Worm (Caenorhabditis elegans) whole organism, late embryonic: ENCODE results near the gene K02C4.5.

Experiments
- C08G9.2 ChIP-seq: sonication (generic microtip); optimal IDR thresholded peaks from 2 replicates; lab custom pipeline; 2016; ENCODE audit warnings: mild to moderate bottlenecking, missing genetic modification characterization, moderate library complexity, missing compliant biosample characterization
- C38D4.7 ChIP-seq: fragments of 200-800 bp; sonication (Bioruptor generic); optimal IDR thresholded peaks from 2 replicates; lab custom pipeline; 2018; ENCODE audit warnings: mild to moderate bottlenecking, missing genetic modification characterization, moderate library complexity, missing compliant biosample characterization
- F13H6.1 ChIP-seq: sonication (generic microtip); optimal IDR thresholded peaks from 2 replicates; lab custom pipeline; 2016; ENCODE audit warnings: missing genetic modification characterization, missing compliant biosample characterization
- K02D7.2 ChIP-seq: sonication (generic microtip); optimal IDR thresholded peaks from 2 replicates; lab custom pipeline; 2017; ENCODE audit warnings: mild to moderate bottlenecking, missing genetic modification characterization, missing compliant biosample characterization
- K09A11.1 ChIP-seq: sonication (generic microtip); optimal IDR thresholded peaks from 2 replicates; lab custom pipeline; 2017; ENCODE audit warnings: antibody characterized with exemption, mild to moderate bottlenecking, missing genetic modification characterization, missing compliant biosample characterization; ENCODE audit not compliant: insufficient read depth
- T23F11.4 ChIP-seq: fragments of 200-800 bp; sonication (Bioruptor generic); optimal IDR thresholded peaks from 2 replicates; lab custom pipeline; 2018; ENCODE audit warnings: mild to moderate bottlenecking, missing genetic modification characterization, missing compliant biosample characterization
- Y22D7AL.16 ChIP-seq: sonication (generic microtip); optimal IDR thresholded peaks from 2 replicates; lab custom pipeline; 2016; ENCODE audit warnings: missing genetic modification characterization, missing compliant biosample characterization
- ama-1 ChIP-seq: fragments of 150-350 bp; optimal IDR thresholded peaks from 2 replicates; lab custom pipeline; 2014
- ceh-14 ChIP-seq: sonication (generic microtip); optimal IDR thresholded peaks from 2 replicates; lab custom pipeline; 2016; ENCODE audit warnings: missing genotype, missing genetic modification characterization, missing compliant biosample characterization
- ceh-18 ChIP-seq: sonication (generic microtip); optimal IDR thresholded peaks from 2 replicates; lab custom pipeline; 2016; ENCODE audit warnings: missing genetic modification characterization, missing compliant biosample characterization
- ceh-19 ChIP-seq: fragments of 200-800 bp; sonication (Bioruptor generic); optimal IDR thresholded peaks from 2 replicates; lab custom pipeline; 2018; ENCODE audit warnings: mild to moderate bottlenecking, missing genetic modification characterization, missing compliant biosample characterization
- ceh-2 ChIP-seq: sonication (generic microtip); optimal IDR thresholded peaks from 2 replicates; lab custom pipeline; 2016; ENCODE audit warnings: missing genotype, missing genetic modification characterization, missing compliant biosample characterization
- ceh-22 ChIP-seq: sonication (generic microtip); optimal IDR thresholded peaks from 2 replicates; lab custom pipeline; 2017; ENCODE audit warnings: missing biosample characterization, missing genetic modification characterization
- ceh-24 ChIP-seq: sonication (generic microtip); optimal IDR thresholded peaks from 2 replicates; lab custom pipeline; 2016; ENCODE audit warnings: mild to moderate bottlenecking, missing genetic modification characterization, missing compliant biosample characterization
- ceh-30 ChIP-seq: fragments of 150-350 bp; optimal IDR thresholded peaks from 2 replicates; lab custom pipeline; 2014; ENCODE audit warnings: missing biosample characterization, missing genetic modification characterization
- ceh-34 ChIP-seq: sonication (generic microtip); optimal IDR thresholded peaks from 2 replicates; lab custom pipeline; 2016; ENCODE audit warnings: mild to moderate bottlenecking, missing genetic modification characterization, missing compliant biosample characterization
- ceh-45 ChIP-seq: fragments of 200-800 bp; sonication (Bioruptor generic); IDR thresholded peaks from 2 replicates; pipeline ENCODE4 v1.3.6; 2022; ENCODE audit warnings: missing genetic modification reagents, missing genetic modification characterization, missing compliant biosample characterization
- ceh-6 ChIP-seq: fragments of 200-800 bp; sonication (Bioruptor generic); optimal IDR thresholded peaks from 2 replicates; lab custom pipeline; 2018; ENCODE audit warnings: mild to moderate bottlenecking, missing genetic modification characterization, missing compliant biosample characterization
- dve-1 ChIP-seq: sonication (generic microtip); optimal IDR thresholded peaks from 2 replicates; lab custom pipeline; 2017; ENCODE audit warnings: antibody characterized with exemption, mild to moderate bottlenecking, missing genetic modification characterization, missing compliant biosample characterization
- elt-4 ChIP-seq: sonication (generic microtip); optimal IDR thresholded peaks from 2 replicates; lab custom pipeline; 2016; ENCODE audit warnings: missing genetic modification characterization, missing compliant biosample characterization
- fax-1 ChIP-seq: sonication (generic microtip); optimal IDR thresholded peaks from 2 replicates; lab custom pipeline; 2016; ENCODE audit warnings: missing genotype, missing genetic modification characterization, missing compliant biosample characterization
- fkh-10 ChIP-seq: fragments of 150-350 bp; optimal IDR thresholded peaks from 2 replicates; lab custom pipeline; 2014; ENCODE audit warnings: missing biosample characterization, missing genetic modification reagents, missing genetic modification characterization
- fkh-6 ChIP-seq: sonication (generic microtip); optimal IDR thresholded peaks from 2 replicates; lab custom pipeline; 2016; ENCODE audit warnings: missing genetic modification characterization, missing compliant biosample characterization
- gmeb-2 ChIP-seq: sonication (generic microtip); optimal IDR thresholded peaks from 2 replicates; lab custom pipeline; 2016; ENCODE audit warnings: missing genetic modification characterization, inconsistent platforms, missing compliant biosample characterization
- hlh-13 ChIP-seq: fragments of 200-800 bp; sonication (Bioruptor generic); optimal IDR thresholded peaks from 2 replicates; lab custom pipeline; 2018; ENCODE audit warnings: mild to moderate bottlenecking, missing genetic modification characterization, missing compliant biosample characterization
- hlh-15 ChIP-seq: sonication (generic microtip); optimal IDR thresholded peaks from 2 replicates; lab custom pipeline; 2016; ENCODE audit warnings: missing genetic modification characterization, missing compliant biosample characterization
- hlh-30 ChIP-seq: sonication (generic microtip); optimal IDR thresholded peaks from 2 replicates; lab custom pipeline; 2017; ENCODE audit warnings: antibody characterized with exemption, missing genetic modification characterization, missing compliant biosample characterization; ENCODE audit not compliant: insufficient read depth
- hlh-6 ChIP-seq: sonication (generic microtip); optimal IDR thresholded peaks from 2 replicates; lab custom pipeline; 2016; ENCODE audit warnings: missing genotype, missing genetic modification characterization, missing compliant biosample characterization
- hlh-8 ChIP-seq: sonication (generic microtip); optimal IDR thresholded peaks from 2 replicates; lab custom pipeline; 2016; ENCODE audit warnings: missing genotype, missing genetic modification characterization, missing compliant biosample characterization
- lim-6 ChIP-seq: sonication (generic microtip); optimal IDR thresholded peaks from 2 replicates; lab custom pipeline; 2016; ENCODE audit warnings: missing genetic modification characterization, missing compliant biosample characterization
- lin-11 ChIP-seq: fragments of 200-800 bp; sonication (Bioruptor generic); optimal IDR thresholded peaks from 2 replicates; lab custom pipeline; 2018; ENCODE audit warnings: mild to moderate bottlenecking, missing genetic modification characterization, missing compliant biosample characterization
- madf-2 ChIP-seq: sonication (generic microtip); optimal IDR thresholded peaks from 2 replicates; lab custom pipeline; 2017; ENCODE audit warnings: missing genetic modification characterization, missing compliant biosample characterization
- mec-3 ChIP-seq: sonication (generic microtip); optimal IDR thresholded peaks from 2 replicates; lab custom pipeline; 2016; ENCODE audit warnings: borderline replicate concordance, missing genetic modification characterization, missing compliant biosample characterization
- nfya-1 ChIP-seq: sonication (generic microtip); optimal IDR thresholded peaks from 2 replicates; lab custom pipeline; 2017; ENCODE audit warnings: missing genetic modification characterization, mild to moderate bottlenecking, missing compliant biosample characterization, antibody characterized with exemption, moderate library complexity
- nhr-11 ChIP-seq: fragments of 150-350 bp; optimal IDR thresholded peaks from 2 replicates; lab custom pipeline; 2014; ENCODE audit warnings: missing biosample characterization, missing genetic modification characterization
- nhr-232 ChIP-seq: sonication (generic microtip); optimal IDR thresholded peaks from 2 replicates; lab custom pipeline; 2016; ENCODE audit warnings: missing genetic modification characterization, missing compliant biosample characterization
- npax-4 ChIP-seq: sonication (generic microtip); optimal IDR thresholded peaks from 2 replicates; lab custom pipeline; 2016; ENCODE audit warnings: missing genetic modification characterization, missing compliant biosample characterization
- odd-2 ChIP-seq: sonication (generic microtip); optimal IDR thresholded peaks from 2 replicates; lab custom pipeline; 2017; ENCODE audit warnings: antibody characterized with exemption, mild to moderate bottlenecking, missing genetic modification characterization, missing compliant biosample characterization
- pax-1 ChIP-seq: fragments of 150-350 bp; optimal IDR thresholded peaks from 2 replicates; lab custom pipeline; 2014; ENCODE audit warnings: missing biosample characterization, missing genetic modification characterization
- pha-2 ChIP-seq: sonication (generic microtip); optimal IDR thresholded peaks from 2 replicates; lab custom pipeline; 2017; ENCODE audit warnings: mild to moderate bottlenecking, missing genetic modification characterization, missing compliant biosample characterization
- pha-4 ChIP-seq: fragments of 150-350 bp; optimal IDR thresholded peaks from 2 replicates; lab custom pipeline; 2018; ENCODE audit warnings: missing biosample characterization, missing genetic modification reagents, missing genetic modification characterization
- ref-2 ChIP-seq: sonication (generic microtip); optimal IDR thresholded peaks from 2 replicates; lab custom pipeline; 2016; ENCODE audit warnings: missing genetic modification characterization, missing compliant biosample characterization
- sdc-2 ChIP-seq: sonication (generic microtip); optimal IDR thresholded peaks from 2 replicates; lab custom pipeline; 2016; ENCODE audit warnings: missing genotype, missing genetic modification characterization, missing compliant biosample characterization
- sox-4 ChIP-seq: sonication (generic microtip); optimal IDR thresholded peaks from 2 replicates; lab custom pipeline; 2017; ENCODE audit warnings: mild to moderate bottlenecking, missing genetic modification characterization, inconsistent platforms, missing compliant biosample characterization
- tbx-2 ChIP-seq: sonication (generic microtip); optimal IDR thresholded peaks from 2 replicates; lab custom pipeline; 2016; ENCODE audit warnings: missing genetic modification characterization, missing compliant biosample characterization
- tbx-7 ChIP-seq: sonication (generic microtip); optimal IDR thresholded peaks from 2 replicates; lab custom pipeline; 2016; ENCODE audit warnings: missing genotype, missing genetic modification characterization, missing compliant biosample characterization
- ttx-3 ChIP-seq: sonication (generic microtip); optimal IDR thresholded peaks from 2 replicates; lab custom pipeline; 2016; ENCODE audit warnings: missing genetic modification reagents, missing genetic modification characterization, missing compliant biosample characterization
- unc-3 ChIP-seq, 2 experiments: fragments of 200-800 bp in 1 of 2; sonication (Bioruptor generic) in 1 of 2; sonication (generic microtip) in 1 of 2; conservative IDR thresholded peaks in 1 of 2; optimal IDR thresholded peaks in 1 of 2; 2 replicates each; pipeline versions ENCODE4 v1.3.6 to Lab custom; 2016 to 2022; ENCODE audit warnings: missing compliant biosample characterization in 2 of 2, missing genetic modification characterization in 2 of 2, missing genetic modification reagents in 1 of 2
- unc-55 ChIP-seq: sonication (generic microtip); optimal IDR thresholded peaks from 2 replicates; lab custom pipeline; 2017; ENCODE audit warnings: missing biosample characterization, missing genetic modification reagents, missing genetic modification characterization
- unc-86 ChIP-seq: sonication (generic microtip); optimal IDR thresholded peaks from 2 replicates; lab custom pipeline; 2016; ENCODE audit warnings: missing genetic modification characterization, missing compliant biosample characterization
- zip-5 ChIP-seq: sonication (generic microtip); optimal IDR thresholded peaks from 2 replicates; lab custom pipeline; 2016; ENCODE audit warnings: missing genetic modification characterization, missing compliant biosample characterization

K02C4.5 gene

DNA sequence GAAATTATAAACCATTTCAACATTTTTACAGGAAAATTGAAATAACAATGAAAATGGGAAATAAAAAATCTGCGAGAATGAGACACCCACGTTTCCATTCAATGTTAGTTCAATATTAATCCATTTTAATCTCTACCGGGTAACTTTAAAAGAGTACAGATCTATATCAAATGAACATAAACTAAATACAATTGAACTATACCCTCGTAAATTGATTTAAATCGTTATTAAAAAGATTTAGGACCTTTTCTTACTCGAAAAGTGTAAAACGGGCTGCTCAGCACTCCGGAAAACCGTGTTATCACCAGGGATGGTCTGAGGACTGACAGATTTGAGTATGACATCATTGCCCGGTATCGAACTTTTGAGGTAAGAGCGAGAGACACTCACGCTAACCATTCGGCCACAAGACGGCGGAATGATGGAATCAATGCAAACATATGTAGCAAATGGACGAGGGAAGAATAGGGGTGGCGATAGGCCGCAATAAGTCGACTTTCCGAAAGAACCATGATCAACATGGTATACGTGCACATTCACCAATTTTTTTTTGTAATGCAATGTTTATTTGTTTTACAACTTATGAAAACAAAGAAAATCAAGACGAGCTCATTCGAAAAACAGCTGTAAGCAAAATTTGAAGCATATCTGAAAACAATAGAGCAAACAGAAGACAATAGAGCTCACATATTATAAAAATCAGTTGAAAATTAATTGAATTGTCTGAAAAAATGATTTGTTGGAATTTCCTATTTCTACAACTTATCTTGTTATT, 28.9 kb downstream of the K02C4.5 start, which contains the start of the genes chst-1 and C41C4.9:
Gene chst-1, minus strand, starts transcription at position 51 of the 775 bp plus-strand sequence.
Gene C41C4.9, plus strand, starts transcription at position 725 of the 775 bp plus-strand sequence.
- TF ChIP-seq nhr-11 (tag; lab: Kevin White, UChicago) (no peak), T23F11.4 (peak; percentile 88), ama-1 (lab: Kevin White, UChicago) (no peak), C38D4.7 (GFP tag; lab: Kevin White, UChicago) (peak; percentile 88), ref-2 (tag; lab: Kevin White, UChicago) (no peak), ceh-2 (tag; lab: Kevin White, UChicago) (peak; percentile 87), ceh-14 (tag; lab: Kevin White, UChicago) (peak; percentile 88), tbx-2 (tag; lab: Kevin White, UChicago) (peak; percentile 90), K09A11.1 (tag; lab: Kevin White, UChicago) (peak; percentile 79), pha-2 (tag; lab: Kevin White, UChicago) (peak; percentile 92), nhr-232 (tag; lab: Kevin White, UChicago) (peak; percentile 89), unc-55 (GFP tag; lab: Kevin White, UChicago) (peak; percentile 16), pha-4 (tag; lab: Kevin White, UChicago) (no peak), lin-11 (tag; lab: Kevin White, UChicago) (peak; percentile 88), hlh-30 (tag; lab: Kevin White, UChicago) (peak; percentile 69), elt-4 (tag; lab: Kevin White, UChicago) (peak; percentile 73), tbx-7 (tag; lab: Kevin White, UChicago) (peak; percentile 55), ceh-19 (GFP tag; lab: Kevin White, UChicago) (peak; percentile 94), fkh-10 (peak; percentile 74), ceh-34 (tag; lab: Kevin White, UChicago) (peak; percentile 92), unc-86 (peak; percentile 90), hlh-15 (tag; lab: Kevin White, UChicago) (peak; percentile 88), dve-1 (tag; lab: Kevin White, UChicago) (peak; percentile 90), madf-2 (tag; lab: Kevin White, UChicago) (peak; percentile 92), K02D7.2 (peak; percentile 89), sdc-2 (tag; lab: Kevin White, UChicago) (peak; percentile 86), F13H6.1 (tag; lab: Kevin White, UChicago) (peak; percentile 86), gmeb-2 (tag; lab: Kevin White, UChicago) (peak; percentile 93), odd-2 (tag; lab: Kevin White, UChicago) (no peak), nfya-1 (tag; lab: Kevin White, UChicago) (peak; percentile 69), ttx-3 (tag; lab: Kevin White, UChicago) (peak; percentile 89), ceh-6 (peak; percentile 96), Y22D7AL.16 (peak; percentile 88), hlh-8 (tag; lab: Kevin White, UChicago) (peak; percentile 65), hlh-6 (tag; lab: Kevin White, UChicago) (peak; percentile 97), fkh-6 (tag; lab: Kevin White, UChicago) (peak; percentile 94), npax-4 (tag; lab: Kevin White, UChicago) (peak; percentile 76), pax-1 (tag; lab: Kevin White, UChicago) (no peak), ceh-45 (GFP tag; lab: Robert Waterston, UW) (peak; percentile 79), unc-3 (GFP tag; conservative IDR thresholded peaks at IDR 0.05; lab: Robert Waterston, UW) (peak; percentile 91), unc-3 (tag; optimal IDR thresholded peaks at IDR 0.05; lab: Kevin White, UChicago) (peak; percentile 86), ceh-24 (peak; percentile 69), ceh-22 (peak; percentile 56), C08G9.2 (peak; percentile 80), mec-3 (tag; lab: Kevin White, UChicago) (no peak), ceh-18 (tag; lab: Kevin White, UChicago) (peak; percentile 88), ceh-30 (tag; lab: Kevin White, UChicago) (peak; percentile 73), lim-6 (tag; lab: Kevin White, UChicago) (peak; percentile 76), zip-5 (peak; percentile 67), sox-4 (peak; percentile 92), hlh-13 (GFP tag; lab: Kevin White, UChicago) (peak; percentile 91), fax-1 (tag; lab: Kevin White, UChicago) (peak; percentile 87)
